Fruit fly (Drosophila melanogaster): ENCODE measurements around the gene CG7044.

CG7044 gene

DNA sequence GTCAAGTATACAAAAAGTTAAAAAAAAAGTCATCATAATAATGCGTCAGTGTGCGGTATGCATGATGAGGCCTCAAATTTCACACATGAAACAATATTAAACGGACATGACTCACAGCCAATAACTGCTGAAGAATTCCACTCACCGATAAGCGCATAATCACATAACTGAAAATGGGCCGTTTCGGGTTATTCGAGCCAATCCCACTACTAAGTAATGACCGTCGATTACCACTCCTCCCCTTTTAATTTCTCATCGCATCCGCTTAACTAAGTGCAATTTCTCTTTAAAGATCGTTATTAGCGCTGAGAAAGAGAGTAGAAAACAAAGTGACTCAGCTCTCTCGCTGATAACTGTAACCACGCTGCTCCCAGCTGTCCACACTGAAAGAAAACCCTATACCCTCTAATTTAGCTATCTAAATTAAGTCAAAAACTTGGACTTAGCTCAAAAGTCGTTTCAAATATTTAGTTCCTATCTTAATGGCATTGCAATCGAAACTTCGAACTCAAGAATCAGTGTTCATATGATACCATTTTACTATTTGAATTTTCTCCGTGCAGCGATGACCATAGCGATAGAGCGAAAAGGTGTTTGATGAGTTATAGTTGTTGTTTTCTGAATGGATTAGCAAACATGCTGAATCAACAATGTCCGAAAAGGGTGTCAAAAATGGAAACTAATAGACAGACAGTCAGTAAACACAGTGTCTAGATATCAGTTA lies 11.4 kb upstream of the CG7044 start (continued):
- TF ChIP-seq gcm2 (GFP tag; optimal IDR thresholded peaks at IDR 0.05) (peak; percentile 75), Ets97D (GFP tag; optimal IDR thresholded peaks at IDR 0.05) (peak; percentile 68), gfzf (GFP tag; optimal IDR thresholded peaks at IDR 0.05) (no peak), CG6689 (GFP tag; IDR thresholded peaks at IDR 0.05) (peak; percentile 87), mam (GFP tag; optimal IDR thresholded peaks at IDR 0.05) (peak; percentile 87), Tbp (GFP tag; optimal IDR thresholded peaks at IDR 0.05) (no peak), Atf-2 (GFP tag; optimal IDR thresholded peaks at IDR 0.05) (peak; percentile 90), Hmr (GFP tag; optimal IDR thresholded peaks at IDR 0.05) (peak; percentile 90), Awh (GFP tag; IDR thresholded peaks at IDR 0.05) (peak; percentile 89), CG10147 (GFP tag; optimal IDR thresholded peaks at IDR 0.05) (peak; percentile 51), ash1 (GFP tag; optimal IDR thresholded peaks at IDR 0.05) (peak; percentile 41), CG2129 (GFP tag; IDR thresholded peaks at IDR 0.05; ENCODE audit: partially characterized antibody) (no peak), CG12155 (GFP tag; optimal IDR thresholded peaks at IDR 0.05) (peak; percentile 79), zf30C (GFP tag; optimal IDR thresholded peaks at IDR 0.05) (peak; percentile 88), luna (GFP tag; optimal IDR thresholded peaks at IDR 0.05) (peak; percentile 80), Ravus (GFP tag; IDR thresholded peaks at IDR 0.05) (peak; percentile 73), bbx (GFP tag; IDR thresholded peaks at IDR 0.05; ENCODE audit: partially characterized antibody) (no peak), ken (GFP tag; IDR thresholded peaks at IDR 0.05) (peak; percentile 82), grn (GFP tag; optimal IDR thresholded peaks at IDR 0.05) (peak; percentile 89), Atf6 (GFP tag; IDR thresholded peaks at IDR 0.05) (peak; percentile 89), Spps (tag; optimal IDR thresholded peaks at IDR 0.05) (peak; percentile 82), CG1233 (GFP tag; optimal IDR thresholded peaks at IDR 0.05) (peak; percentile 67), eve (GFP tag; optimal IDR thresholded peaks at IDR 0.05) (no peak), CG14050 (GFP tag; IDR thresholded peaks at IDR 0.05) (peak; percentile 74), CG12942 (GFP tag; optimal IDR thresholded peaks at IDR 0.05) (peak; percentile 89), HLH3B (GFP tag; IDR thresholded peaks at IDR 0.05) (peak; percentile 87), sug (tag; optimal IDR thresholded peaks at IDR 0.05) (peak; percentile 61), CG10431 (GFP tag; optimal IDR thresholded peaks at IDR 0.05) (peak; percentile 26), CG15601 (tag; optimal IDR thresholded peaks at IDR 0.05) (peak; percentile 79), maf-S (GFP tag; optimal IDR thresholded peaks at IDR 0.05) (peak; percentile 85), danr (GFP tag; IDR thresholded peaks at IDR 0.05) (peak; percentile 64), CrebB (tag; optimal IDR thresholded peaks at IDR 0.05) (peak; percentile 86), CG1603 (tag; optimal IDR thresholded peaks at IDR 0.05) (peak; percentile 93), tll (GFP tag; optimal IDR thresholded peaks at IDR 0.05) (no peak), CG1529 (GFP tag; optimal IDR thresholded peaks at IDR 0.05) (peak; percentile 82), Xbp1 (GFP tag; optimal IDR thresholded peaks at IDR 0.05) (peak; percentile 92), CG15479 (GFP tag; optimal IDR thresholded peaks at IDR 0.05) (no peak), CG9932 (GFP tag; IDR thresholded peaks at IDR 0.05) (peak; percentile 80), CTCF (GFP tag; optimal IDR thresholded peaks at IDR 0.05) (peak; percentile 28), lilli (GFP tag; optimal IDR thresholded peaks at IDR 0.05) (peak; percentile 91), stc (GFP tag; IDR thresholded peaks at IDR 0.05) (peak; percentile 91), CG3726 (GFP tag; IDR thresholded peaks at IDR 0.05) (peak; percentile 74; the same call in 1 of the 3 replicates), tna (GFP tag; IDR thresholded peaks at IDR 0.05; ENCODE audit: partially characterized antibody) (0 out of 2 replicates have a peak, but pooled peaks have one; percentile 7), pum (GFP tag; optimal IDR thresholded peaks at IDR 0.05) (peak; percentile 86), Ada2b (GFP tag; IDR thresholded peaks at IDR 0.05) (peak; percentile 90), klu (GFP tag; IDR thresholded peaks at IDR 0.05) (peak; percentile 67), zen2 (GFP tag; IDR thresholded peaks at IDR 0.05; ENCODE audit: partially characterized antibody) (no peak), Fer1 (GFP tag; optimal IDR thresholded peaks at IDR 0.05) (peak; percentile 91), CG43689 (GFP tag; IDR thresholded peaks at IDR 0.05) (peak; percentile 65), CG15073 (GFP tag; optimal IDR thresholded peaks at IDR 0.05) (no peak), ERR (GFP tag; optimal IDR thresholded peaks at IDR 0.05) (peak; percentile 77)
